Fruit fly (Drosophila melanogaster) whole organism, larva: Measurements from ENCODE around the gene Cad74A.

Experiments used
- noc ChIP-seq: fragments of 200-800 bp; sonication (Bioruptor generic); optimal IDR thresholded peaks from 3 replicates; lab custom pipeline; 2019; ENCODE audit warnings: missing biosample characterization, mild to moderate bottlenecking, missing genetic modification characterization, moderate library complexity

Gene Cad74A

DNA sequence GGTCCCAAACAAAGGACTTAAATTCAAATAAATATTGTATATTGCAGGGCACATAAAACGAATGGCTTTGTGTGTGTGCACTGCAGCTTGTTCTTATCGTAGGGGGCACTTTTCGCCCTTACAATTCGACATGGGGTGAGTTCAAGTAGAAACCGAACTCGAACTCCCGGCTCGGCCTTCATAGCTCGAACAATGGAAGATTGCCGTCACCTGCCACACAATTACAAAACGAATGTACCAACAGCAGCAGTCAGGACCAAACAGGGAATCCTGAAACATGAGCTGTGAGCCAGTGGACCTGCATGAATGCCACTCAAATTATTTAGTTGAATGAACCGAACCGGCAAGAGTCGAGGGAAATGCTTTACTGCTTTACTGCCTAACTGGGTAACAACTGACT lies 17.4 kb downstream of the Cad74A start:
- TF ChIP-seq noc (tag; lab: Kevin White, UChicago), result no peak

DNA sequence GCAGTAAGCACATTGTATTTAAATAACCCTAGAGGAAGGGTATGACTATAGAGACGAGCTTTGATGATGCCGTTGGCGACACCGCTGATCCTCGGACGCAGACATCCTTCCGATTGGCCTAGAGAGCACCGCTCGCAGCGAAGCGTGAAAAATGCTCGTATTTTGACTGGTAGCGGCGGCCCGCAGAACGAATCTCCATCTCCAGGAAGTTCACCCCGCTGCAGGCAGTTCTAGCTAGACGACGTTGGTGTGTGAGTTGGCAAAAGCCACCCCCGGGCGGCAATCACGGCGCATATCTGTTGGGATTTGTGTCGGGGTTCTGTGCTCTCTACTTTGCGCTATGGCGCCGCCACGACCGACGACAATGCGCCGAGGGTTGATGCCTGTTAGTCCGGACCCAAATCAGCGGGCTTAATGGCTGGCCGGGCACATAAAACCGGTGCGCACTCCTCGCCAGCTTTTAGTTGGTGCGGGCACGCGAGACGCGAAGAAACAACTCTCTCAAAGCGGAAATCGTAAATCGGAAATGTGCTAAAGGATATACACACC lies 20.0 kb downstream of the Cad74A start, which contains the start of gene tap:
Gene tap, plus strand, starts transcription at position 458 of the 549 bp plus-strand sequence.
- TF ChIP-seq noc (tag; lab: Kevin White, UChicago), result no peak

dm6 chr3L:17358490-17358889 lies 20.8 kb downstream of the Cad74A start:
- TF ChIP-seq noc (tag; lab: Kevin White, UChicago), result no peak

DNA sequence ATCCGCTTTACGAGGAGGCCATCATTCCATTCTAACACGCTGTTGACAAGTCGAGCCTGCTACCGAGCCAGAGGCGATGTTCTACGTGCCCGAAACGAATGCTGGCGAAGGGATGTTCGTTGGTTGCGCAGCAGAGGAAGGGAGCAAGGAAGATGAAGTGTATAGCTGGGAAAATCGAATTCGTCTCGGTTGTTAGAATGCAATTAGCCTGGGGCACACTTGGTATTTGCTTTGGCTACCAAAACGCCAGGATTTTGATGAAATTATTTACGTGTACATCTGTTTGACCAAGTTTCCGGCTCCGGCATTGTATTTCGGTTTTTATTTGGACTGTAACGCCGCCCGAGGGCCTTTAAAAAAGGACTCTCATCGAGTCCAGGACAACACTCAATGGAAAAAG lies 21.9 kb downstream of the Cad74A start:
- no peak for TF ChIP-seq noc (tag; lab: Kevin White, UChicago)

DNA sequence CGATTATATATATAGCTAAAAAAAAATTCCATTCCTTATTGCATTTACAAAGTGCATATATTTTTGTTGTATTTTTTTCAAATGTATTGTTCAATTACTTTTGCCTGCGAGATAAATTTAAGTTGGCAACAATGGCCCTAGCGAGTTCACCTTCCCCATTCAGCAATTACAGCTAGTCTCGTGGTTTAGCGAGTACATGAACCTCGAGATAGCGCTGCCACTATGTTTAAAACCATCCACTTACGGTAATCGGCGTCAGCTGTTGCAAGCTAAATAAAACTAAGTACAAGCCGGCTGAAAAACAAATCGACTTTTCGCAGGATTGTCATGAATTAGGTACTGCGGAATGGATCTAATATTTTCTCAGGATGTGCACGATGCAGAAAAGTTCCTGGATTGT lies 26.5 kb downstream of the Cad74A start:
- no peak for TF ChIP-seq noc (tag; lab: Kevin White, UChicago)

dm6 chr3L:17351522-17351921 lies 27.8 kb downstream of the Cad74A start, which contains the start of gene CG7692:
Gene CG7692, plus strand, starts transcription at chr3L:17351822.
- TF ChIP-seq noc (tag; lab: Kevin White, UChicago), result no peak

DNA sequence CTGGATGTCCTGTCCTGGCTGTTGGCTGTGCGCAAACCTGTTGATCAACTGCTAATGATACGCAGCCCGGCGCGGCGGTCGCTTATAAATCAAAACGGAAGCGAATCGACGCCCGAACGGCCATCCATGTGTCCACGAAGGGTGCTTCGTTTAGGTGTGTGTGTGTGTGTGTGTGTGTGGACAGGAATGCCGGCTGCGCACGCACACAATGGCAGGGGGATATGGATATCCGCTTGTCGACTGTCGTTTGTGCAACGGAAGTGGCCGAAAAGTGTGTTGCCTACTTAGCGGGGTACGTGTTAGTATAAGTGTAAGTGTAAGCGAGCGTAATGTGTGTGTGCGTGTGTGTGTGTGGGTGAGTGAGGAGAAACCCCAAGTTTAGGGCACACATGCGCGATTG lies 29.7 kb downstream of the Cad74A start, which contains the start of gene Mip:
Gene Mip, minus strand, starts transcription at position 63 of the 400 bp plus-strand sequence.
- no peak for TF ChIP-seq noc (tag; lab: Kevin White, UChicago)

DNA sequence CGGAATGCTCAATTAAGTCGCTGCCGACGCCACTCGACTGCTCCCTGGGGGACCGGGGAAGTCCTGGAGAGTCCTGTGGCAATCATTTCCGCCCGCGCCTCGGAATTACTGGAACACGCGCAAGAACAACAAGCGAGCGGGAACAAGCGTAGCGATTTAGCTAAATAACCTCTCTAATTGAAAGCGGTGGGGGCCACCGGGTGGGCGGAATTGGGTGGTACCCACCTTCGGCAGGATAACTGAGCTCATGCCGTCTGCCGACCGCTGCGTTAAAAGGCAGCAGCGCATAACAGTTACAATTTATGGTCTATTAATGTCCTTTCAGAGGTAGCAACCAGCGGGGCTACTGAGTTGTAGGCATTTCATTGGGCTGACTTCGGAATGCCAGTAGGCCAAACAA lies 32.9 kb downstream of the Cad74A start:
- no peak for TF ChIP-seq noc (tag; lab: Kevin White, UChicago)

- TF ChIP-seq noc (tag; lab: Kevin White, UChicago), result no peak
Observed at dm6 chr3L:17344596-17344995, 34.7 kb downstream of the Cad74A start, which contains the start of gene brv2. Gene brv2, minus strand, starts transcription at chr3L:17344696.

DNA sequence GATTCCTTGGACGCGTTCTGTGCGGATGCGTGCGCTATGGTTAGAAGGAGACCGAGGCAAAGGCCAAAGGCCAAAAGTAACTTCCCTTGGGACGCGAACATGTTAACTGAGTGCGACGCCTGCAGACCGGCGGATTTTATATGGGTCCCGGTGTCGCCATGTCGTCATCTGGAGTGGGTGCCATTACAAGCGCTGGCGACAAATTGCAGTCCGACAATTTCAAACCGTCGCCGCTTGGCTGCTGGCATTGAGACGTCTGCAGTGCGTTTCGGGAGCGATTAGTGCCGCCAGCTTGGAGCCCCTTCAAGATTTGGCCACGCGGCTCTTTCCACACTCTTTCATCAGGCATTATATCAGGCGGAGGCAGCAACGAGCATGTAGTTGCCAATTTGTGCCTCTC lies 38.1 kb downstream of the Cad74A start, which contains the start of gene CG13727:
Gene CG13727, minus strand, starts transcription at position 101 of the 400 bp plus-strand sequence.
- no peak for TF ChIP-seq noc (tag; lab: Kevin White, UChicago)

dm6 chr3L:17339756-17340155 lies 39.6 kb downstream of the Cad74A start:
- no peak for TF ChIP-seq noc (tag; lab: Kevin White, UChicago)

- no peak for TF ChIP-seq noc (tag; lab: Kevin White, UChicago)
Observed at dm6 chr3L:17339122-17339521, 40.2 kb downstream of the Cad74A start, which contains the start of gene CG6479. Gene CG6479, minus strand, starts transcription at chr3L:17339262.

DNA sequence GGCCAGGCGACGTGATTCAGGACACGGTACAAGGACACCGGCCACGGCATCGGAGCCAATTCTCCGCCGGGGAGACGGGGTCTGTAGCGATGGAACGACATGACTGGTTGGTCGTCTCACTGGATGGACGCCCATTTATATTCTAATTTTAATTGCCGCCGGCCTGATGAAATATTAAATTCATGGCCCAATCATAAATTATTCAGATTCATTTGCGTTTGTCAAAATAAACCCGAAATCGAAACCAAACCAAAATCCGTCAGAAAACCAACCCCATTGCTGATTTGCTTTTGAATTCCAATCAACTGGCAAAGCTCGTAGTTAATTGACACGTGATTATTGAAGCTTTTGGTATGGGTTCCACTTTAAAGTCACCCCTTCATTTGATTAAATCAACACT lies 50.3 kb downstream of the Cad74A start, which contains the start of gene Or74a:
Gene Or74a, minus strand, starts transcription at position 101 of the 400 bp plus-strand sequence.
- TF ChIP-seq noc (tag; lab: Kevin White, UChicago), result no peak

dm6 chr3L:17325418-17325817 lies 53.9 kb downstream of the Cad74A start, which contains the start of gene CG13725:
Gene CG13725, minus strand, starts transcription at chr3L:17325518.
- no peak for TF ChIP-seq noc (tag; lab: Kevin White, UChicago)

dm6 chr3L:17322541-17322940 lies 56.8 kb downstream of the Cad74A start, which contains the start of gene CG13724:
Gene CG13724, plus strand, starts transcription at chr3L:17322841.
- no peak for TF ChIP-seq noc (tag; lab: Kevin White, UChicago)

- TF ChIP-seq noc (tag; lab: Kevin White, UChicago), result no peak
Observed at dm6 chr3L:17320711-17321110, 58.6 kb downstream of the Cad74A start, which contains the start of gene ND-24L. Gene ND-24L, minus strand, starts transcription at chr3L:17320811.
